Worm (Caenorhabditis elegans): ENCODE measurements around the gene ZK1240.8.

DNA sequence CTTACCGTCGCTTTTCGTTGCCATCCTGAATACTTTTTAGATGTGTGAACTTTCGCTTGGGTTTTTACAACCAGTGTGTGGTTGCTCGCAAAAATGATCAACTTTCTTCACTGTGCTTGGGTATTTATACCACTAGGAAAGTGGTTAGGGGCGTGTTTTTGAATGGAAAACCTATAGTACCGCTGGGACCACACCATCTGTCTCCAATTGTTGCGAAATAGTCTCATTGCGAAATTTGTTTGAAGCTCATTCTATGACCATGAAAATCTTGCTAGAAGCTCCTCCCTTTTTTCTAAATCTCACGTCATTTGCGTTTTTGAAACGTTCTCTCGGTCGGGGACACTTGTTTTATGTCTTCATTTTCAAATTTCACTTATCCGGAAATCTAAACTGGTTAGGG lies 40.1 kb downstream of the ZK1240.8 start, which contains the start of the genes K09F6.10 and K09F6.13:
- TF ChIP-seq B0336.3 (GFP tag; IDR thresholded peaks at IDR 0.05) (no peak), nhr-80 (tag; optimal IDR thresholded peaks at IDR 0.05) (no peak), mcd-1 (GFP tag; IDR thresholded peaks at IDR 0.05) (no peak), ekl-4 (GFP tag; IDR thresholded peaks at IDR 0.05) (no peak; the same call in 1 of the 2 replicates), aptf-2 (GFP tag; conservative IDR thresholded peaks at IDR 0.05) (no peak), xnd-1 (tag; optimal IDR thresholded peaks at IDR 0.05) (no peak)

Measured in whole organism, young adult.